Worm (Caenorhabditis elegans) whole organism, L4 larva: ENCODE measurements around the gene hgrs-1.

ENCODE experiments used
- F49E8.2 ChIP-seq: sonication (generic microtip); optimal IDR thresholded peaks from 2 replicates; lab custom pipeline; 2016; ENCODE audit warnings: missing compliant biosample characterization, mild to moderate bottlenecking, missing genetic modification characterization, borderline replicate concordance
- R02D3.7 ChIP-seq: fragments of 150-350 bp; sonication (generic microtip); optimal IDR thresholded peaks from 3 replicates; lab custom pipeline; 2014; ENCODE audit warnings: missing biosample characterization, missing genetic modification characterization
- T20F7.1 ChIP-seq: fragments of 200-800 bp; sonication (Bioruptor generic); optimal IDR thresholded peaks from 2 replicates; lab custom pipeline; 2018; ENCODE audit warnings: mild to moderate bottlenecking, missing genetic modification characterization, missing compliant biosample characterization
- Y48G9A.11 ChIP-seq: fragments of 200-800 bp; sonication (Bioruptor generic); IDR thresholded peaks from 2 replicates; pipeline ENCODE4 v1.3.6; 2022; ENCODE audit warnings: missing genetic modification reagents, missing genetic modification characterization, missing compliant biosample characterization
- arid-1 ChIP-seq: fragments of 200-800 bp; sonication (Bioruptor generic); conservative IDR thresholded peaks from 2 replicates; pipeline ENCODE4 v1.3.6; 2022; ENCODE audit warnings: missing genetic modification reagents, missing genetic modification characterization, missing compliant biosample characterization
- ceh-62 ChIP-seq: sonication (generic microtip); optimal IDR thresholded peaks from 2 replicates; lab custom pipeline; 2017; ENCODE audit warnings: missing biosample characterization, missing genetic modification characterization
- ceh-82 ChIP-seq: sonication (generic microtip); optimal IDR thresholded peaks from 2 replicates; lab custom pipeline; 2017; ENCODE audit warnings: missing biosample characterization, missing genetic modification characterization
- cey-2 ChIP-seq: sonication (generic microtip); optimal IDR thresholded peaks from 3 replicates; lab custom pipeline; 2017; ENCODE audit warnings: missing genetic modification characterization, mild to moderate bottlenecking, missing compliant biosample characterization, antibody characterized with exemption, borderline replicate concordance; ENCODE audit not compliant: insufficient read depth
- daf-16 ChIP-seq, 3 experiments: sonication (generic microtip); optimal IDR thresholded peaks; 2 replicates each; lab custom pipeline; 2016 to 2017; ENCODE audit warnings: missing genetic modification characterization in 3 of 3, missing genetic modification reagents in 3 of 3, mild to moderate bottlenecking in 2 of 3, missing compliant biosample characterization in 2 of 3, missing biosample characterization in 1 of 3, moderate library complexity in 1 of 3
- daf-19 ChIP-seq: fragments of 200-800 bp; sonication (Bioruptor generic); conservative IDR thresholded peaks from 2 replicates; pipeline ENCODE4 v1.3.6; 2022; ENCODE audit warnings: missing genetic modification characterization, missing compliant biosample characterization
- dmd-6 ChIP-seq: fragments of 200-800 bp; sonication (Bioruptor generic); IDR thresholded peaks from 2 replicates; pipeline ENCODE4 v1.3.6; 2022; ENCODE audit warnings: missing genetic modification reagents, missing genetic modification characterization, missing compliant biosample characterization
- duxl-1 ChIP-seq: sonication (generic microtip); optimal IDR thresholded peaks from 2 replicates; lab custom pipeline; 2016; ENCODE audit warnings: mild to moderate bottlenecking, missing genetic modification characterization, moderate library complexity, missing compliant biosample characterization; ENCODE audit not compliant: poor library complexity
- dve-1 ChIP-seq: sonication (generic microtip); optimal IDR thresholded peaks from 2 replicates; lab custom pipeline; 2017; ENCODE audit warnings: antibody characterized with exemption, mild to moderate bottlenecking, missing genetic modification characterization, missing compliant biosample characterization; ENCODE audit not compliant: insufficient read depth
- fos-1 ChIP-seq: fragments of 150-350 bp; optimal IDR thresholded peaks from 2 replicates; lab custom pipeline; 2014; ENCODE audit warnings: missing biosample characterization, missing genetic modification characterization
- gei-8 ChIP-seq: fragments of 200-800 bp; sonication (Bioruptor generic); optimal IDR thresholded peaks from 2 replicates; lab custom pipeline; 2018; ENCODE audit warnings: mild to moderate bottlenecking, missing genetic modification characterization, missing compliant biosample characterization
- hif-1 ChIP-seq, 2 experiments: sonication (generic microtip); optimal IDR thresholded peaks; 2 replicates each; lab custom pipeline; 2016 to 2017; ENCODE audit warnings: missing compliant biosample characterization in 2 of 2, missing genetic modification characterization in 2 of 2, missing genetic modification reagents in 2 of 2, missing genotype in 2 of 2, mild to moderate bottlenecking in 1 of 2
- hlh-11 ChIP-seq: fragments of 200-800 bp; sonication (Bioruptor generic); optimal IDR thresholded peaks from 2 replicates; lab custom pipeline; 2018; ENCODE audit warnings: mild to moderate bottlenecking, missing genetic modification characterization, missing compliant biosample characterization
- hlh-30 ChIP-seq: sonication (generic microtip); optimal IDR thresholded peaks from 2 replicates; lab custom pipeline; 2017; ENCODE audit warnings: antibody characterized with exemption, mild to moderate bottlenecking, missing genetic modification characterization, missing compliant biosample characterization; ENCODE audit not compliant: insufficient read depth
- lin-29 ChIP-seq: fragments of 200-800 bp; sonication (Bioruptor generic); IDR thresholded peaks from 2 replicates; pipeline ENCODE4 v1.3.6; 2022; ENCODE audit warnings: missing genetic modification reagents, missing genetic modification characterization, missing compliant biosample characterization
- lir-3 ChIP-seq: sonication (generic microtip); optimal IDR thresholded peaks from 2 replicates; lab custom pipeline; 2016; ENCODE audit warnings: mild to moderate bottlenecking, missing genetic modification characterization, missing compliant biosample characterization
- lsy-2 ChIP-seq, 2 experiments: fragments of 150-350 bp in 1 of 2; sonication (generic microtip) in 1 of 2; optimal IDR thresholded peaks; 2 replicates each; lab custom pipeline; 2014 to 2017; ENCODE audit warnings: missing biosample characterization in 2 of 2, missing genetic modification characterization in 2 of 2
- madf-5 ChIP-seq, 2 experiments: fragments of 200-800 bp; sonication (Bioruptor generic); IDR thresholded peaks; 2 replicates each; pipeline ENCODE4 v1.3.6; 2022; ENCODE audit warnings: missing compliant biosample characterization in 2 of 2, missing genetic modification characterization in 2 of 2
- madf-9 ChIP-seq: fragments of 200-800 bp; sonication (Bioruptor generic); conservative IDR thresholded peaks from 2 replicates; pipeline ENCODE4 v1.3.6; 2022; ENCODE audit warnings: missing genetic modification reagents, missing genetic modification characterization, missing compliant biosample characterization
- mdl-1 ChIP-seq, 2 experiments: fragments of 150-350 bp in 1 of 2; sonication (generic microtip) in 1 of 2; optimal IDR thresholded peaks; 2 replicates each; lab custom pipeline; 2014 to 2017; ENCODE audit warnings: missing biosample characterization in 2 of 2, missing genetic modification characterization in 2 of 2
- mdt-29 ChIP-seq: fragments of 200-800 bp; sonication (Bioruptor generic); IDR thresholded peaks from 2 replicates; pipeline ENCODE4 v1.3.6; 2022; ENCODE audit warnings: missing genetic modification reagents, missing genetic modification characterization, missing compliant biosample characterization
- mxl-2 ChIP-seq: fragments of 200-800 bp; sonication (Bioruptor generic); conservative IDR thresholded peaks from 2 replicates; pipeline ENCODE4 v1.3.6; 2022; ENCODE audit warnings: missing genetic modification reagents, missing genetic modification characterization, missing compliant biosample characterization
- mxl-3 ChIP-seq: fragments of 200-800 bp; sonication (Bioruptor generic); optimal IDR thresholded peaks from 2 replicates; lab custom pipeline; 2018; ENCODE audit warnings: mild to moderate bottlenecking, missing genetic modification characterization, missing compliant biosample characterization
- nhr-10 ChIP-seq: fragments of 150-350 bp; optimal IDR thresholded peaks from 2 replicates; lab custom pipeline; 2014; ENCODE audit warnings: missing biosample characterization, missing genetic modification characterization
- nhr-11 ChIP-seq: fragments of 150-350 bp; optimal IDR thresholded peaks from 2 replicates; lab custom pipeline; 2014; ENCODE audit warnings: missing biosample characterization, missing genetic modification characterization
- nhr-28 ChIP-seq: fragments of 150-350 bp; optimal IDR thresholded peaks from 2 replicates; lab custom pipeline; 2014; ENCODE audit warnings: missing biosample characterization, missing genetic modification characterization
- nhr-41 ChIP-seq: fragments of 200-800 bp; sonication (Bioruptor generic); IDR thresholded peaks from 2 replicates; pipeline ENCODE4 v1.3.6; 2022; ENCODE audit warnings: missing genetic modification reagents, missing genetic modification characterization, missing compliant biosample characterization
- nhr-48 ChIP-seq: sonication (generic microtip); optimal IDR thresholded peaks from 2 replicates; lab custom pipeline; 2016; ENCODE audit warnings: mild to moderate bottlenecking, missing genetic modification characterization, missing compliant biosample characterization
- nhr-76 ChIP-seq: fragments of 150-350 bp; optimal IDR thresholded peaks from 2 replicates; lab custom pipeline; 2014; ENCODE audit warnings: missing biosample characterization, missing genetic modification characterization
- pqm-1 ChIP-seq: sonication (generic microtip); optimal IDR thresholded peaks from 2 replicates; lab custom pipeline; 2017; ENCODE audit warnings: missing biosample characterization, missing genetic modification characterization
- skn-1 ChIP-seq: fragments of 150-350 bp; optimal IDR thresholded peaks from 2 replicates; lab custom pipeline; 2014; ENCODE audit warnings: missing biosample characterization, missing genetic modification characterization
- snpc-4 ChIP-seq: fragments of 150-350 bp; optimal IDR thresholded peaks from 2 replicates; lab custom pipeline; 2014; ENCODE audit warnings: missing biosample characterization, missing genetic modification characterization
- unc-130 ChIP-seq: sonication (generic microtip); optimal IDR thresholded peaks from 2 replicates; lab custom pipeline; 2016; ENCODE audit warnings: missing genetic modification reagents, missing genetic modification characterization, missing compliant biosample characterization
- unc-62 ChIP-seq, 3 experiments: fragments of 150-350 bp in 1 of 3; sonication (generic microtip); optimal IDR thresholded peaks in 2 of 3; peaks in 1 of 3; 1 replicate in 1 of 3; 2 replicates in 2 of 3; lab custom pipeline; 2014 to 2017; ENCODE audit warnings: missing biosample characterization in 3 of 3, missing genetic modification characterization in 3 of 3, missing genetic modification reagents in 3 of 3, missing genotype in 1 of 3
- zag-1 ChIP-seq: fragments of 150-350 bp; optimal IDR thresholded peaks from 2 replicates; lab custom pipeline; 2014; ENCODE audit warnings: missing biosample characterization, missing genetic modification characterization
- zfp-2 ChIP-seq: sonication (generic microtip); optimal IDR thresholded peaks from 2 replicates; lab custom pipeline; 2016; ENCODE audit warnings: mild to moderate bottlenecking, missing genetic modification characterization, missing compliant biosample characterization
- ztf-7 ChIP-seq: fragments of 150-350 bp; optimal IDR thresholded peaks from 2 replicates; lab custom pipeline; 2014; ENCODE audit warnings: missing biosample characterization, missing genetic modification characterization

hgrs-1 gene

DNA sequence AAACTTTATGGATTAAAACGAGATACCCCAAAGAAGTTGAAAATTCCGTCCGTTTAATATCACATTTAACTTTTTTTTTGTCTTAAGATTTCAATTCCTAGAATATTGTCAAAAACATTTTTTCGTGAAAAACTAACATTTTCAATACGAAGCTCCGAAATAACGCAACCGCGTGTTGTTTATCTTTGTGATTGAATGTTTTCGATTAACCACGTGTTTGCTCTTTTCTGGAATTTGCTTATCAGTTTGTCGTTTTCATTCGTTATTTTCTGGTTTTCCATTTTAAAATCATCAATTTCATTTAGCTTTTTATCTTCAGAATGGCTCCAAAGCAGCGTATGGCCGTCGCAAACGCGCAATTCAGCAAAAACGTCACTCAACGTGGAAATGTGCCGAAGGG lies 19.5 kb upstream of the hgrs-1 start, which contains the start of gene serp-1.2:
Gene serp-1.2, plus strand, starts transcription at position 318 of the 400 bp plus-strand sequence.
- TF ChIP-seq hlh-30 (tag; lab: Kevin White, UChicago) = peak; percentile 82
- TF ChIP-seq dmd-6 (GFP tag; lab: Robert Waterston, UW) = peak; percentile 72
- TF ChIP-seq pqm-1 (tag; lab: Kevin White, UChicago) = peak; percentile 2
- TF ChIP-seq dve-1 (tag; lab: Kevin White, UChicago) = peak; percentile 81
- no peak for TF ChIP-seq cey-2 (tag; lab: Kevin White, UChicago)
- TF ChIP-seq T20F7.1 (GFP tag; lab: Kevin White, UChicago) = peak; percentile 90
- peak; percentile 45 for TF ChIP-seq nhr-28 (tag; lab: Kevin White, UChicago)
- TF ChIP-seq mxl-3 (GFP tag; lab: Kevin White, UChicago) = peak; percentile 62
- TF ChIP-seq unc-62 (GFP tag; optimal IDR thresholded peaks at IDR 0.05 in 1 of 2; lab: Kevin White, UChicago) = peak in 1 of 2 experiments; percentile 94
- TF ChIP-seq unc-62 (tag; optimal IDR thresholded peaks at IDR 0.05; lab: Kevin White, UChicago) = no peak
- peak in 1 of 2 experiments; percentile 21 for TF ChIP-seq mdl-1 (tag; optimal IDR thresholded peaks at IDR 0.05; lab: Kevin White, UChicago)
- no peak for TF ChIP-seq madf-9 (GFP tag; lab: Robert Waterston, UW)
- no peak for TF ChIP-seq ceh-82 (tag; lab: Kevin White, UChicago)
- TF ChIP-seq mdt-29 (GFP tag; lab: Robert Waterston, UW) = no peak
- no peak for TF ChIP-seq daf-16 (GFP tag; optimal IDR thresholded peaks at IDR 0.05; lab: Kevin White, UChicago)
- peak; percentile 94 for TF ChIP-seq daf-16 (tag; optimal IDR thresholded peaks at IDR 0.05; lab: Kevin White, UChicago)
- TF ChIP-seq hif-1 (tag; optimal IDR thresholded peaks at IDR 0.05; lab: Kevin White, UChicago) = no peak
- TF ChIP-seq hlh-11 (tag; lab: Kevin White, UChicago) = peak; percentile 64

ce11 chrIV:8223055-8223454 lies 17.2 kb upstream of the hgrs-1 start:
- no peak for TF ChIP-seq F49E8.2 (tag; lab: Kevin White, UChicago)
- no peak for TF ChIP-seq lsy-2 (tag; optimal IDR thresholded peaks at IDR 0.05; lab: Kevin White, UChicago)
- no peak for TF ChIP-seq nhr-76
- TF ChIP-seq nhr-10 = no peak
- no peak for TF ChIP-seq madf-5 (GFP tag; IDR thresholded peaks at IDR 0.05; lab: Robert Waterston, UW)
- TF ChIP-seq gei-8 (GFP tag; lab: Kevin White, UChicago) = no peak
- TF ChIP-seq ztf-7 (tag; lab: Kevin White, UChicago) = no peak
- TF ChIP-seq dve-1 (tag; lab: Kevin White, UChicago) = peak; percentile 43
- no peak for TF ChIP-seq R02D3.7 (tag; lab: Kevin White, UChicago)
- no peak for TF ChIP-seq zfp-2
- TF ChIP-seq nhr-28 (tag; lab: Kevin White, UChicago) = peak; percentile 25
- TF ChIP-seq Y48G9A.11 (GFP tag; lab: Robert Waterston, UW) = no peak
- no peak for TF ChIP-seq nhr-11 (tag; lab: Kevin White, UChicago)
- TF ChIP-seq nhr-48 = no peak
- TF ChIP-seq arid-1 (GFP tag; lab: Robert Waterston, UW) = no peak
- no peak for TF ChIP-seq zag-1 (tag; lab: Kevin White, UChicago)
- peak; percentile 36 for TF ChIP-seq dmd-6 (GFP tag; lab: Robert Waterston, UW)
- no peak for TF ChIP-seq lir-3
- TF ChIP-seq daf-19 (GFP tag; lab: Robert Waterston, UW) = no peak
- no peak for TF ChIP-seq duxl-1 (tag; lab: Kevin White, UChicago)
- TF ChIP-seq lin-29 (GFP tag; lab: Robert Waterston, UW) = no peak
- no peak for TF ChIP-seq fos-1 (tag; lab: Kevin White, UChicago)
- TF ChIP-seq snpc-4 (tag; lab: Kevin White, UChicago) = no peak
- TF ChIP-seq skn-1 (tag; lab: Kevin White, UChicago) = no peak
- TF ChIP-seq mxl-2 (GFP tag; lab: Robert Waterston, UW) = no peak
- TF ChIP-seq cey-2 (tag; lab: Kevin White, UChicago) = no peak
- no peak for TF ChIP-seq daf-16 (GFP tag; optimal IDR thresholded peaks at IDR 0.05; lab: Kevin White, UChicago)
- TF ChIP-seq daf-16 (tag; optimal IDR thresholded peaks at IDR 0.05; lab: Kevin White, UChicago) = peak; percentile 62
- no peak for TF ChIP-seq unc-130 (GFP tag; lab: Kevin White, UChicago)
- no peak for TF ChIP-seq nhr-41 (GFP tag; lab: Robert Waterston, UW)
- TF ChIP-seq ceh-62 (tag; lab: Kevin White, UChicago) = no peak
- TF ChIP-seq hlh-30 (tag; lab: Kevin White, UChicago) = peak; percentile 11
